Worm (Caenorhabditis elegans) whole organism, young adult: ENCODE results near the gene ttr-41.

Experiments used
- B0019.2 ChIP-seq: fragments of 200-800 bp; sonication (Bioruptor generic); conservative IDR thresholded peaks from 2 replicates; pipeline ENCODE4 v1.3.6; 2022; ENCODE audit warnings: missing genetic modification reagents, missing genetic modification characterization, missing compliant biosample characterization
- B0261.1 ChIP-seq: sonication (generic microtip); optimal IDR thresholded peaks from 2 replicates; lab custom pipeline; 2016; ENCODE audit warnings: mild to moderate bottlenecking, missing genetic modification characterization, moderate library complexity, missing compliant biosample characterization
- C06A6.2 ChIP-seq: fragments of 200-800 bp; sonication (Bioruptor generic); conservative IDR thresholded peaks from 2 replicates; pipeline ENCODE4 v1.3.6; 2022; ENCODE audit warnings: missing genetic modification characterization, missing compliant biosample characterization
- C17E4.6 ChIP-seq: fragments of 200-800 bp; sonication (Bioruptor generic); IDR thresholded peaks from 2 replicates; pipeline ENCODE4 v1.3.6; 2022; ENCODE audit warnings: missing genetic modification reagents, missing genetic modification characterization, missing compliant biosample characterization
- D2030.7 ChIP-seq: fragments of 200-800 bp; sonication (Bioruptor generic); IDR thresholded peaks from 2 replicates; pipeline ENCODE4 v1.3.6; 2022; ENCODE audit warnings: missing genetic modification reagents, missing genetic modification characterization, missing compliant biosample characterization
- F10E7.11 ChIP-seq: sonication (generic microtip); optimal IDR thresholded peaks from 2 replicates; lab custom pipeline; 2017; ENCODE audit warnings: mild to moderate bottlenecking, missing genetic modification characterization, moderate library complexity, missing compliant biosample characterization
- F22D6.2 ChIP-seq: sonication (generic microtip); optimal IDR thresholded peaks from 2 replicates; lab custom pipeline; 2016; ENCODE audit warnings: mild to moderate bottlenecking, missing genetic modification characterization, missing compliant biosample characterization
- F23B12.7 ChIP-seq: sonication (generic microtip); optimal IDR thresholded peaks from 2 replicates; lab custom pipeline; 2017; ENCODE audit warnings: missing genetic modification characterization, mild to moderate bottlenecking, missing compliant biosample characterization, antibody characterized with exemption, moderate library complexity; ENCODE audit not compliant: insufficient read depth
- F37B4.10 ChIP-seq: fragments of 200-800 bp; sonication (Bioruptor generic); IDR thresholded peaks from 2 replicates; pipeline ENCODE4 v1.3.6; 2022; ENCODE audit warnings: missing genetic modification characterization, missing compliant biosample characterization
- F49E8.2 ChIP-seq: sonication (generic microtip); optimal IDR thresholded peaks from 3 replicates; lab custom pipeline; 2017; ENCODE audit warnings: missing genetic modification characterization, mild to moderate bottlenecking, missing compliant biosample characterization, antibody characterized with exemption, moderate library complexity; ENCODE audit not compliant: insufficient read depth
- F52B5.7 ChIP-seq: sonication (generic microtip); optimal IDR thresholded peaks from 2 replicates; lab custom pipeline; 2016; ENCODE audit warnings: mild to moderate bottlenecking, missing genetic modification characterization, missing compliant biosample characterization
- F57A8.1 ChIP-seq: fragments of 200-800 bp; sonication (Bioruptor generic); optimal IDR thresholded peaks from 2 replicates; lab custom pipeline; 2018; ENCODE audit warnings: mild to moderate bottlenecking, missing genetic modification characterization, moderate library complexity, missing compliant biosample characterization
- Y67H2A.10 ChIP-seq: fragments of 200-800 bp; sonication (Bioruptor generic); conservative IDR thresholded peaks from 2 replicates; pipeline ENCODE4 v1.3.6; 2022; ENCODE audit warnings: missing genetic modification reagents, missing genetic modification characterization, missing compliant biosample characterization
- ZK185.1 ChIP-seq: sonication (generic microtip); optimal IDR thresholded peaks from 2 replicates; lab custom pipeline; 2016; ENCODE audit warnings: mild to moderate bottlenecking, missing genetic modification characterization, missing compliant biosample characterization; ENCODE audit not compliant: poor library complexity, severe bottlenecking
- attf-3 ChIP-seq: fragments of 200-800 bp; sonication (Bioruptor generic); conservative IDR thresholded peaks from 2 replicates; pipeline ENCODE4 v1.3.6; 2022; ENCODE audit warnings: missing genetic modification reagents, missing genetic modification characterization, missing compliant biosample characterization
- attf-6 ChIP-seq: fragments of 200-800 bp; sonication (Bioruptor generic); IDR thresholded peaks from 2 replicates; pipeline ENCODE4 v1.3.6; 2022; ENCODE audit warnings: missing genetic modification reagents, missing genetic modification characterization, missing compliant biosample characterization
- ccch-3 ChIP-seq: fragments of 200-800 bp; sonication (Bioruptor generic); optimal IDR thresholded peaks from 2 replicates; lab custom pipeline; 2018; ENCODE audit warnings: mild to moderate bottlenecking, missing genetic modification characterization, missing compliant biosample characterization
- chd-7 ChIP-seq: sonication (generic microtip); optimal IDR thresholded peaks from 2 replicates; lab custom pipeline; 2016; ENCODE audit warnings: mild to moderate bottlenecking, missing genetic modification characterization, moderate library complexity, missing compliant biosample characterization
- him-1 ChIP-seq: sonication (generic microtip); optimal IDR thresholded peaks from 2 replicates; lab custom pipeline; 2016; ENCODE audit warnings: missing genotype, missing genetic modification reagents, missing genetic modification characterization, missing compliant biosample characterization
- hlh-26 ChIP-seq: fragments of 200-800 bp; sonication (Bioruptor generic); conservative IDR thresholded peaks from 2 replicates; pipeline ENCODE4 v1.3.6; 2022; ENCODE audit warnings: missing genetic modification reagents, missing genetic modification characterization, missing compliant biosample characterization
- hmg-1.2 ChIP-seq: fragments of 200-800 bp; sonication (Bioruptor generic); IDR thresholded peaks from 2 replicates; pipeline ENCODE4 v1.3.6; 2022; ENCODE audit warnings: missing genetic modification reagents, missing genetic modification characterization, missing compliant biosample characterization
- hsf-1 ChIP-seq: fragments of 200-800 bp; sonication (Bioruptor generic); IDR thresholded peaks from 2 replicates; pipeline ENCODE4 v1.3.6; 2022; ENCODE audit warnings: missing genetic modification reagents, missing genetic modification characterization, missing compliant biosample characterization
- lag-1 ChIP-seq: fragments of 200-800 bp; sonication (Bioruptor generic); IDR thresholded peaks from 2 replicates; pipeline ENCODE4 v1.3.6; 2022; ENCODE audit warnings: missing genetic modification reagents, missing genetic modification characterization, missing compliant biosample characterization
- let-526 ChIP-seq: fragments of 200-800 bp; sonication (Bioruptor generic); IDR thresholded peaks from 2 replicates; pipeline ENCODE4 v1.3.6; 2022; ENCODE audit warnings: missing genetic modification reagents, missing genetic modification characterization, missing compliant biosample characterization
- let-607 ChIP-seq, 2 experiments: fragments of 200-800 bp in 1 of 2; sonication (Bioruptor generic) in 1 of 2; sonication (generic microtip) in 1 of 2; optimal IDR thresholded peaks; 2 replicates each; lab custom pipeline; 2016 to 2018; ENCODE audit warnings: mild to moderate bottlenecking in 2 of 2, missing compliant biosample characterization in 2 of 2, missing genetic modification characterization in 2 of 2, moderate library complexity in 2 of 2, missing genotype in 1 of 2
- lin-35 ChIP-seq, 3 experiments: fragments of 150-350 bp in 2 of 3; sonication (generic microtip) in 1 of 3; optimal IDR thresholded peaks; 2 replicates each; lab custom pipeline; 2014 to 2018; ENCODE audit warnings: missing biosample characterization in 3 of 3, missing genetic modification characterization in 3 of 3, missing genetic modification reagents in 3 of 3
- lin-40 ChIP-seq: sonication (generic microtip); optimal IDR thresholded peaks from 2 replicates; lab custom pipeline; 2016; ENCODE audit warnings: missing genetic modification characterization, mild to moderate bottlenecking, missing compliant biosample characterization, missing genotype, missing genetic modification reagents
- lsl-1 ChIP-seq: fragments of 200-800 bp; sonication (Bioruptor generic); optimal IDR thresholded peaks from 2 replicates; lab custom pipeline; 2018; ENCODE audit warnings: mild to moderate bottlenecking, missing genetic modification characterization, moderate library complexity, missing compliant biosample characterization
- madf-10 ChIP-seq: sonication (generic microtip); optimal IDR thresholded peaks from 2 replicates; lab custom pipeline; 2016; ENCODE audit warnings: mild to moderate bottlenecking, missing genetic modification characterization, missing compliant biosample characterization
- mcd-1 ChIP-seq: fragments of 200-800 bp; sonication (Bioruptor generic); IDR thresholded peaks from 2 replicates; pipeline ENCODE4 v1.3.6; 2022; ENCODE audit warnings: missing genetic modification reagents, missing genetic modification characterization, missing compliant biosample characterization
- mxl-1 ChIP-seq: sonication (generic microtip); optimal IDR thresholded peaks from 2 replicates; lab custom pipeline; 2016; ENCODE audit warnings: missing genetic modification characterization, missing compliant biosample characterization
- nfya-1 ChIP-seq: sonication (generic microtip); optimal IDR thresholded peaks from 2 replicates; lab custom pipeline; 2017; ENCODE audit warnings: antibody characterized with exemption, missing compliant biosample characterization, missing genetic modification characterization, borderline replicate concordance; ENCODE audit not compliant: insufficient read depth
- nfya-2 ChIP-seq: fragments of 200-800 bp; sonication (Bioruptor generic); IDR thresholded peaks from 2 replicates; pipeline ENCODE4 v1.3.6; 2022; ENCODE audit warnings: missing genetic modification reagents, missing genetic modification characterization, missing compliant biosample characterization
- nfyb-1 ChIP-seq: fragments of 200-800 bp; sonication (Bioruptor generic); IDR thresholded peaks from 2 replicates; pipeline ENCODE4 v1.3.6; 2022; ENCODE audit warnings: missing genetic modification reagents, missing genetic modification characterization, missing compliant biosample characterization
- nhr-179 ChIP-seq: sonication (generic microtip); optimal IDR thresholded peaks from 2 replicates; lab custom pipeline; 2016; ENCODE audit warnings: mild to moderate bottlenecking, missing genetic modification characterization, missing compliant biosample characterization
- nhr-90 ChIP-seq: sonication (generic microtip); optimal IDR thresholded peaks from 2 replicates; lab custom pipeline; 2016; ENCODE audit warnings: missing genotype, mild to moderate bottlenecking, missing genetic modification characterization, missing compliant biosample characterization
- pha-4 ChIP-seq: fragments of 150-350 bp; sonication (generic microtip); optimal IDR thresholded peaks from 2 replicates; lab custom pipeline; 2014; ENCODE audit warnings: missing biosample characterization, missing genetic modification reagents, missing genetic modification characterization
- rcor-1 ChIP-seq: fragments of 200-800 bp; sonication (Bioruptor generic); IDR thresholded peaks from 2 replicates; pipeline ENCODE4 v1.3.6; 2022; ENCODE audit warnings: missing genetic modification reagents, missing genetic modification characterization, missing compliant biosample characterization
- repo-1 ChIP-seq: sonication (generic microtip); optimal IDR thresholded peaks from 2 replicates; lab custom pipeline; 2017; ENCODE audit warnings: mild to moderate bottlenecking, missing genetic modification characterization, missing compliant biosample characterization
- rpc-1 ChIP-seq, 2 experiments: fragments of 150-350 bp in 1 of 2; sonication (generic microtip) in 1 of 2; optimal IDR thresholded peaks; 2 replicates each; lab custom pipeline; 2014 to 2018; ENCODE audit warnings: missing biosample characterization in 1 of 2, missing genetic modification characterization in 1 of 2, missing genetic modification reagents in 1 of 2, missing genotype in 1 of 2
- snpc-3.4 ChIP-seq: sonication (generic microtip); optimal IDR thresholded peaks from 2 replicates; lab custom pipeline; 2017; ENCODE audit warnings: missing genetic modification characterization, mild to moderate bottlenecking, missing compliant biosample characterization, antibody characterized with exemption, moderate library complexity, missing genotype, missing genetic modification reagents
- somi-1 ChIP-seq: fragments of 200-800 bp; sonication (Bioruptor generic); optimal IDR thresholded peaks from 2 replicates; lab custom pipeline; 2018; ENCODE audit warnings: mild to moderate bottlenecking, missing genetic modification characterization, missing compliant biosample characterization
- sptf-2 ChIP-seq: fragments of 200-800 bp; sonication (Bioruptor generic); optimal IDR thresholded peaks from 2 replicates; lab custom pipeline; 2018; ENCODE audit warnings: mild to moderate bottlenecking, missing genetic modification characterization, missing compliant biosample characterization
- tbp1 ChIP-seq: fragments of 200-800 bp; sonication (Bioruptor generic); optimal IDR thresholded peaks from 2 replicates; lab custom pipeline; 2018; ENCODE audit warnings: mild to moderate bottlenecking, missing genetic modification characterization, missing compliant biosample characterization
- zfh-2 ChIP-seq: fragments of 200-800 bp; sonication (Bioruptor generic); conservative IDR thresholded peaks from 2 replicates; pipeline ENCODE4 v1.3.6; 2022; ENCODE audit warnings: missing genetic modification reagents, missing genetic modification characterization, missing compliant biosample characterization
- zim-3 ChIP-seq: sonication (generic microtip); optimal IDR thresholded peaks from 2 replicates; lab custom pipeline; 2017; ENCODE audit warnings: mild to moderate bottlenecking, missing genetic modification characterization, moderate library complexity, missing compliant biosample characterization
- ztf-25 ChIP-seq: fragments of 200-800 bp; sonication (Bioruptor generic); IDR thresholded peaks from 2 replicates; pipeline ENCODE4 v1.3.6; 2022; ENCODE audit warnings: missing genetic modification reagents, missing genetic modification characterization, missing compliant biosample characterization

The ttr-41 gene

DNA sequence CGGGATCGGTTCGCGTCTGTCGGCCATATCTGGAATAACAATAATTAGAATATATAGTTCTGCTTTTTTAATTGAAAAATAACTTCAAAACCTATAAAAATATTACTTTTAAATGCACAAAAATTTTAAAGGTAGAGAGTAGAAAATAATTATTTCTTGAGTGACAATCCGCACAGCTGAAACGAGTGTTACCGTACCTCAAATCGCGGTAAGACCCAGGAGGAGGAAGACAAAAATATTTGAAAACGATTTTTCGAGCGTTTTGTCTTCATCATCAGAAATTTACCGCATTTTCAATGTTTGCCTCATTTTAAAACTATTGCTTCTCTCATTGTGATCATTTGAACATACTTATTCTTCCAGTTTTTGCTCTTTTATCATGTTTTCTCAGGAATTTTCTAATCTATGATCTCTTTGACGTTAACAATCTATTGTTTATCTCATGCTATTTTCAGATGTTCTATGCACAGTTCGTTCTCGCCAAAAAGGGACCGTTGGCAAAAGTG, 29.4 kb downstream of the ttr-41 start, which contains the start of the genes rpn-5 and scc-1 (continued):
- no peak for TF ChIP-seq C06A6.2
- no peak for TF ChIP-seq repo-1 (tag; lab: Kevin White, UChicago)
- TF ChIP-seq chd-7 (tag; lab: Kevin White, UChicago): no peak
- TF ChIP-seq mxl-1: no peak
- TF ChIP-seq nfya-1 (tag; lab: Kevin White, UChicago): no peak
- TF ChIP-seq mcd-1 (GFP tag; lab: Robert Waterston, UW): peak; percentile 46; the same call in 1 of the 2 replicates
- TF ChIP-seq nhr-90: no peak
- TF ChIP-seq nfya-2: no peak
- no peak for TF ChIP-seq ccch-3 (GFP tag; lab: Kevin White, UChicago)
- TF ChIP-seq let-607 (tag; optimal IDR thresholded peaks at IDR 0.05; lab: Kevin White, UChicago): peak in 1 of 2 experiments; percentile 4
- TF ChIP-seq lin-40 (tag; lab: Kevin White, UChicago): no peak
- TF ChIP-seq ZK185.1 (tag; lab: Kevin White, UChicago): no peak
- peak; percentile 43 for TF ChIP-seq snpc-3.4 (tag; lab: Kevin White, UChicago)
- TF ChIP-seq zfh-2: no peak
- peak; percentile 26; the same call in 1 of the 2 replicates for TF ChIP-seq hmg-1.2
- no peak for TF ChIP-seq let-526 (GFP tag; lab: Robert Waterston, UW)
- peak; percentile 91 for TF ChIP-seq lsl-1 (GFP tag; lab: Kevin White, UChicago)
- peak; percentile 72 for TF ChIP-seq F23B12.7
- TF ChIP-seq rcor-1 (GFP tag; lab: Robert Waterston, UW): 0 out of 2 replicates have a peak, but pooled peaks have one; percentile 7
- TF ChIP-seq F57A8.1 (GFP tag; lab: Kevin White, UChicago): no peak
- no peak for TF ChIP-seq attf-3 (GFP tag; lab: Robert Waterston, UW)
- peak; percentile 54 for TF ChIP-seq pha-4 (tag; lab: Kevin White, UChicago)
- no peak for TF ChIP-seq F22D6.2
- TF ChIP-seq C17E4.6 (GFP tag; lab: Robert Waterston, UW): no peak
- TF ChIP-seq hlh-26 (GFP tag; lab: Robert Waterston, UW): no peak
- peak; percentile 61 for TF ChIP-seq D2030.7 (GFP tag; lab: Robert Waterston, UW)
- peak; percentile 25 for TF ChIP-seq rpc-1 (optimal IDR thresholded peaks at IDR 0.05; lab: Kevin White, UChicago)
- no peak for TF ChIP-seq rpc-1 (tag; optimal IDR thresholded peaks at IDR 0.05; lab: Kevin White, UChicago)
- TF ChIP-seq F49E8.2 (tag; lab: Kevin White, UChicago): peak; percentile 49
- no peak for TF ChIP-seq Y67H2A.10 (GFP tag; lab: Robert Waterston, UW)
- TF ChIP-seq B0019.2: no peak
- TF ChIP-seq tbp1 (GFP tag; lab: Kevin White, UChicago): peak; percentile 19
- TF ChIP-seq lag-1 (GFP tag; lab: Robert Waterston, UW): no peak

DNA sequence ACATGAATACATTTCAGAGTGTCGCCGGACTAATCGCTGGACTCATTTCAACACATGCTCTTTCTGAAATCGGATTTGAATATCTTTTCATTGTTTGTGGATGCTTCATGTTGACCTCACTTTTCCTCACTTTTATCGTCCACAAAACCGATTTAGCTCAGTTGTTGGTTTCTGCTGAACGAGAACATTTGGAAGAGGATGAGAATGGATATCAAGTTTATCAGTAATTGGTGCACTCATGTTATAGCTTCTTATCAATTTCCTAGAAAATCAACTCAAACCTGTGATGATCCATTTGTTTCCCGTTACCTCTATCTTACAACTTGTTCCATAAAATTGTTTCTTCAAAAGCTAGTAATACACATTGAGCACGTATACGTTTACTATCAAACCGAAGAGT, 31.6 kb downstream of the ttr-41 start:
- TF ChIP-seq F10E7.11 (tag; lab: Kevin White, UChicago) (no peak), ztf-25 (GFP tag; lab: Robert Waterston, UW) (no peak), F49E8.2 (tag; lab: Kevin White, UChicago) (peak; percentile 56), attf-6 (GFP tag; lab: Robert Waterston, UW) (no peak), lin-35 (GFP tag; optimal IDR thresholded peaks at IDR 0.05; lab: Kevin White, UChicago) (no peak), F52B5.7 (no peak), F37B4.10 (no peak), lsl-1 (GFP tag; lab: Kevin White, UChicago) (no peak), madf-10 (tag; lab: Kevin White, UChicago) (no peak), ZK185.1 (tag; lab: Kevin White, UChicago) (no peak), B0261.1 (tag; lab: Kevin White, UChicago) (no peak), zfh-2 (no peak), nfya-1 (tag; lab: Kevin White, UChicago) (no peak), zim-3 (tag; lab: Kevin White, UChicago) (no peak), nfyb-1 (no peak), hsf-1 (GFP tag; lab: Robert Waterston, UW) (0 out of 2 replicates have a peak, but pooled peaks have one; percentile 53), nhr-179 (tag; lab: Kevin White, UChicago) (no peak), sptf-2 (GFP tag; lab: Kevin White, UChicago) (no peak), somi-1 (no peak), him-1 (no peak)
